Worm (Caenorhabditis elegans): ENCODE data around the gene F10D7.5.

The F10D7.5 gene

ce11 chrX:17421532-17422078, 30.2 kb upstream of the F10D7.5 start, which contains the start of gene osm-11:
osm-11 (minus strand) TSS chrX:17421582.
- TF ChIP-seq med-1 (GFP tag; optimal IDR thresholded peaks at IDR 0.05; ENCODE audit: insufficient read depth) (no peak), tab-1 (GFP tag; IDR thresholded peaks at IDR 0.05) (0 out of 2 replicates have a peak, but pooled peaks have one; percentile 26)

- TF ChIP-seq cog-1 (tag; optimal IDR thresholded peaks at IDR 0.05): no peak
Measured at ce11 chrX:17420585-17421459, 29.4 kb upstream of the F10D7.5 start.

ce11 chrX:17419813-17420584, 28.6 kb upstream of the F10D7.5 start:
- TF ChIP-seq T22C8.4 (GFP tag; IDR thresholded peaks at IDR 0.05) (no peak), med-1 (GFP tag; optimal IDR thresholded peaks at IDR 0.05; ENCODE audit: insufficient read depth) (no peak), ref-1 (GFP tag; conservative IDR thresholded peaks at IDR 0.05) (no peak), flt-1 (GFP tag; IDR thresholded peaks at IDR 0.05) (no peak)

DNA sequence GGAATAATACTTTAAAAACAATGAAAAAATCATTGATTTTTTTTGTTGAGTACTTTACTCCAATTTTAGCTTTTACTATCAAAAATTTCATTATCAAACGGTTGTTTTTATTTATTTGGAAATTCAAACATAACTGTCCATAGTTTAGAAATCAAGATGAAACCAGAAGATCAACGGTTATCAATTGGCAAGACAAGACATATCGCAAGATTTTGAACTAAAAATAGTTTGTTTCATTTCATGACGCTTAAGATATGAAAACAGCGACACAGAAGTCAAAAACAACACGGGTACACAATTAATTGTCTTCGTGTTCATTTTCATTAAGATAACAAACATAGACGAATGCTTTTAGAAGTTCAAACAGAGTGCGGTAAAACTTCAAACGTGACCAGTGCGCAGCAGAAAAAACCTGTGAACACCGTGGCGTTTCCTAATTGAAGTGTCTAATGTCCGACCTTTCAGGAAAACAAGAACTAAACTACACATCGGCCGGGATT, 26.1 kb upstream of the F10D7.5 start:
- TF ChIP-seq ref-1 (GFP tag; conservative IDR thresholded peaks at IDR 0.05) (no peak), T22C8.4 (GFP tag; IDR thresholded peaks at IDR 0.05) (no peak), ztf-29 (GFP tag; IDR thresholded peaks at IDR 0.05) (no peak), cog-1 (tag; optimal IDR thresholded peaks at IDR 0.05) (no peak), ztf-23 (GFP tag; IDR thresholded peaks at IDR 0.05) (no peak), tab-1 (GFP tag; IDR thresholded peaks at IDR 0.05) (no peak), med-1 (GFP tag; optimal IDR thresholded peaks at IDR 0.05; ENCODE audit: insufficient read depth) (no peak), klf-2 (GFP tag; conservative IDR thresholded peaks at IDR 0.05) (no peak), flt-1 (GFP tag; IDR thresholded peaks at IDR 0.05) (no peak)

DNA sequence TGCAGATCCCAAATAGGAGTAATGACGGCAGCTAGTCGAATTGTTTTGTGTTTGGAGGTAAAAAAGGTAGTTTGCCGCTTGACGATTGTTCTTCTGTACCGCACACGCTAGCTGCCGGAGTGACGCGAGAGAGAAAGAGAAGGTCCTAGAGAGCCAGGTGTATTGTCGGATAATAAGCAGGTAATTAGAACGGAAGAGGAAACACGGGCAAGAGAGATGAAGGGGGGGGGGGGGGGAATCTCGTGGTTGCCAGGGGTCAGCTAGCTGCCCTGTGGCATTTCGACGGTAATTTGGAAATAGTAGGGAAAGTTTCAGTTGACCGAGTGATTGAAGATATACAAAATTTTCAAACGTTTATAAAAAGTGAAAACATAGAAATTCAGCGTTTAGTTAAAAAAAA, 22.5 kb upstream of the F10D7.5 start, which contains the start of gene crb-1:
TSS of gene crb-1 (minus strand) at position 147 of the 400 bp plus-strand sequence.
- TF ChIP-seq T22C8.4 (GFP tag; IDR thresholded peaks at IDR 0.05) (no peak), flt-1 (GFP tag; IDR thresholded peaks at IDR 0.05) (no peak)

ce11 chrX:17412642-17413041, 21.2 kb upstream of the F10D7.5 start:
- TF ChIP-seq ref-1 (GFP tag; conservative IDR thresholded peaks at IDR 0.05) (no peak), T22C8.4 (GFP tag; IDR thresholded peaks at IDR 0.05) (no peak), ztf-29 (GFP tag; IDR thresholded peaks at IDR 0.05) (no peak), tab-1 (GFP tag; IDR thresholded peaks at IDR 0.05) (no peak), flt-1 (GFP tag; IDR thresholded peaks at IDR 0.05) (no peak), klf-2 (GFP tag; conservative IDR thresholded peaks at IDR 0.05) (no peak), med-1 (GFP tag; optimal IDR thresholded peaks at IDR 0.05; ENCODE audit: insufficient read depth) (no peak), ztf-23 (GFP tag; IDR thresholded peaks at IDR 0.05) (no peak), cog-1 (tag; optimal IDR thresholded peaks at IDR 0.05) (no peak)

DNA sequence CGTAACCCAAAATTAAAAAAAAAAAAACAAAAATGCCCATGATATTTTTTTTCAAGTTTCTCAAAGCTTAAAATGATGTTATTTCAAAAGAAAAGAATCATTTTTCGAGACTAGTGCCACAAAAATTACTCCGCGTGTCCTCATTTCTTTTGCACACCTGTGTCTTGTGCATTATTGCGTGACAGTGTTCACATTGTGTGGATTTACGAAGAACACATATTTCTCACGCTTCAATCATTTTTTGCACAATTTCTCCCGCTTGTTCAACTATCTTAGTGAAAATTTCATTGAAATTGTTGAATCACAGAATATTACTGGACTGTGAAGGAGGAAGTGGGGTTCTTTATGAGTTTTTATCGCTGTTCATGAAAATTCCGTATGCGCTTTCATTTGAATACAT, 17.4 kb upstream of the F10D7.5 start:
- TF ChIP-seq klf-2 (GFP tag; conservative IDR thresholded peaks at IDR 0.05): no peak

DNA sequence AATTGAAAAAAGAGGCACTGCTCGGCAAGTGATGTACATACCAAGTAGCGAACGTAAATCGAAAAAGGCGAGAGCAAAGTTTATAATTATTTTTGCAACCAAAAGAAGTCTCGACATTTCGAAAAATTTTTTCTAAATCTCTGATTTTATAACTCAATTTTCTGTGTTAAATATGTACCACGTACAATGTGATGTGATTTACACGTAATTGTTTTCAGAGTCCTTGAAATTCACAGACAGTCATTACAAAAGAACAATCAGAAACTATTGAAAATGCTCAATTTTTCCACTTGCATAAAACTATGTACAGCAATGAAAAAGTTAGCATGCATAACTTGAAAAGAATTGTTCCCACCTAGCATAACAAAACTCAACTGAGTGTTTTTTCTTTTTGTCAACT, 11.6 kb upstream of the F10D7.5 start:
- TF ChIP-seq tab-1 (GFP tag; IDR thresholded peaks at IDR 0.05): no peak
- TF ChIP-seq ztf-29 (GFP tag; IDR thresholded peaks at IDR 0.05): no peak
- TF ChIP-seq klf-2 (GFP tag; conservative IDR thresholded peaks at IDR 0.05): no peak
- no peak for TF ChIP-seq cog-1 (tag; optimal IDR thresholded peaks at IDR 0.05)
- no peak for TF ChIP-seq med-1 (GFP tag; optimal IDR thresholded peaks at IDR 0.05; ENCODE audit: insufficient read depth)
- no peak for TF ChIP-seq T22C8.4 (GFP tag; IDR thresholded peaks at IDR 0.05)
- no peak for TF ChIP-seq ref-1 (GFP tag; conservative IDR thresholded peaks at IDR 0.05)
- no peak for TF ChIP-seq ztf-23 (GFP tag; IDR thresholded peaks at IDR 0.05)
- TF ChIP-seq flt-1 (GFP tag; IDR thresholded peaks at IDR 0.05): no peak

- TF ChIP-seq flt-1 (GFP tag; IDR thresholded peaks at IDR 0.05) (no peak), T22C8.4 (GFP tag; IDR thresholded peaks at IDR 0.05) (no peak), ztf-29 (GFP tag; IDR thresholded peaks at IDR 0.05) (no peak), klf-2 (GFP tag; conservative IDR thresholded peaks at IDR 0.05) (no peak), cog-1 (tag; optimal IDR thresholded peaks at IDR 0.05) (no peak), med-1 (GFP tag; optimal IDR thresholded peaks at IDR 0.05; ENCODE audit: insufficient read depth) (no peak), tab-1 (GFP tag; IDR thresholded peaks at IDR 0.05) (no peak), ref-1 (GFP tag; conservative IDR thresholded peaks at IDR 0.05) (no peak), ztf-23 (GFP tag; IDR thresholded peaks at IDR 0.05) (no peak)
Measured at ce11 chrX:17401264-17401663, 9.8 kb upstream of the F10D7.5 start, which contains the start of gene F11C7.6. F11C7.6 (plus strand) TSS chrX:17401564.

- TF ChIP-seq T22C8.4 (GFP tag; IDR thresholded peaks at IDR 0.05): no peak
- TF ChIP-seq tab-1 (GFP tag; IDR thresholded peaks at IDR 0.05): no peak
- TF ChIP-seq flt-1 (GFP tag; IDR thresholded peaks at IDR 0.05): no peak
- no peak for TF ChIP-seq cog-1 (tag; optimal IDR thresholded peaks at IDR 0.05)
- no peak for TF ChIP-seq klf-2 (GFP tag; conservative IDR thresholded peaks at IDR 0.05)
- TF ChIP-seq ztf-29 (GFP tag; IDR thresholded peaks at IDR 0.05): no peak
Measured at ce11 chrX:17400425-17400824, 9.0 kb upstream of the F10D7.5 start.

Data from whole organism, midembryonic.